Fruit fly (Drosophila melanogaster): ENCODE measurements around the gene CG4849.

CG4849 gene

DNA sequence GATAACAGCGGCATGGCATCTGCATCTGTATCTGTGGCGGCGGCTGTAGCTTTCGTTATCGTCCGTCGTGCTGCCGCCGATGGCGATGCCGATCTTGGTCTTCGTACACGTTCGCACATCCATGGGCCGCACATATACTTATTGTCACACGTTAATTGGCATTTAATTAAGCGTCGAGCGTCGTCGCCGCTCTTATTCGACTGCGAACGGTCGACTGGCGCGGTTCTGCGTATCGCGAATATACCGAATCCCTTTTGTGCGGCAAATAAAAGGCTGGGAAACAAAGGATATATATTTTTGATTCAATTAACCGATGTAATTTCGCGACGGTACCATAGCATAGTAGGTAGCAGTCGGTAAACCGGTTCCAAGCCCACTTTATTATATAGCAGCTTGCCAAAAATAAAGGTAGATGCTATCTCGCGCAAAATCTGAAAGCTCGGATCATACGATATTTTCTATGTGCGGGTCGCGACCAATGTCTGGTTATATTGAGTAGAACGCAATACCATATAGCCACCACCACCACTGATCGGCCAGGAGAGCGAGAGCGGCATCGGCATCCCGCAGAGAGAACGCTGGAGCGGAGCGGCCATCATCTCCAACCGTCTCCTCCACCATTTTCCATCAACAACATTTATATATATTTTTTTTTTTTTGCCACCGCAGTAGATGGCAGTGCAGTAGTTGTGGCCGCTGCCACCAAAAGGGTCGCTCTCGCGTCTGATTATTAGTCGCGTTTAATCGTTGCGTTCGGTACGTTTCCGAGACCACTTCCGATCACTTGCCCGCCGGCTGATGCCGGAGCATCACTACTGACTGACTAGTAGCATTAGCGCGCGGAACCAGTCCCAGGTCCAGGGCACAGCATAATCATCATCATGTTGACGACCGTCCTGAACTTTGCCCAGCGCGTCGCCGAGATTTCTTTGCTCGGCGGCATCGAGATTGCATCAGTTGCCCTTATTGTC lies 37.9 kb upstream of the CG4849 start, which contains the start of gene mino (continued):
- no peak for TF ChIP-seq sisA (GFP tag; IDR thresholded peaks at IDR 0.05)
- TF ChIP-seq CG12744 (GFP tag; optimal IDR thresholded peaks at IDR 0.05) = no peak
- no peak for TF ChIP-seq YL-1 (GFP tag; optimal IDR thresholded peaks at IDR 0.05)
- TF ChIP-seq ATbp (GFP tag; optimal IDR thresholded peaks at IDR 0.05) = no peak
- TF ChIP-seq schlank (tag; optimal IDR thresholded peaks at IDR 0.05) = peak; percentile 3
- no peak for TF ChIP-seq CG10321 (GFP tag; IDR thresholded peaks at IDR 0.05)
- TF ChIP-seq inv (GFP tag; IDR thresholded peaks at IDR 0.05; ENCODE audit: partially characterized antibody) = no peak
- TF ChIP-seq CG12236 (GFP tag; optimal IDR thresholded peaks at IDR 0.05) = no peak
- TF ChIP-seq CG9437 (GFP tag; optimal IDR thresholded peaks at IDR 0.05) = no peak
- peak; percentile 83 for TF ChIP-seq CG10543 (GFP tag; optimal IDR thresholded peaks at IDR 0.05)
- no peak for TF ChIP-seq crol (GFP tag; IDR thresholded peaks at IDR 0.05)
- TF ChIP-seq grn (GFP tag; optimal IDR thresholded peaks at IDR 0.05) = no peak
- TF ChIP-seq CG42726 (GFP tag; IDR thresholded peaks at IDR 0.05; ENCODE audit: partially characterized antibody) = no peak
- no peak for TF ChIP-seq Sin3A (optimal IDR thresholded peaks at IDR 0.05)
- no peak for TF ChIP-seq CG14441 (GFP tag; IDR thresholded peaks at IDR 0.05)
- TF ChIP-seq ase (GFP tag; IDR thresholded peaks at IDR 0.05) = no peak
- no peak for TF ChIP-seq Fer2 (tag; optimal IDR thresholded peaks at IDR 0.05)
- TF ChIP-seq CG16815 (GFP tag; optimal IDR thresholded peaks at IDR 0.05) = no peak
- no peak for TF ChIP-seq Oli (tag; optimal IDR thresholded peaks at IDR 0.05)
- no peak for TF ChIP-seq CG3847 (GFP tag; IDR thresholded peaks at IDR 0.05)
- TF ChIP-seq CG7987 (GFP tag; optimal IDR thresholded peaks at IDR 0.05) = peak; percentile 67
- TF ChIP-seq CG34422 (GFP tag; IDR thresholded peaks at IDR 0.05) = peak; percentile 21; the same call in 1 of the 3 replicates
- TF ChIP-seq chif (GFP tag; optimal IDR thresholded peaks at IDR 0.05) = no peak
- peak; percentile 38 for TF ChIP-seq CG6765 (GFP tag; optimal IDR thresholded peaks at IDR 0.05)
- TF ChIP-seq row (GFP tag; IDR thresholded peaks at IDR 0.05) = no peak
- no peak for TF ChIP-seq tgo (GFP tag; IDR thresholded peaks at IDR 0.05)
- 0 out of 2 replicates have a peak, but pooled peaks have one; percentile 6 for TF ChIP-seq CG43689 (GFP tag; IDR thresholded peaks at IDR 0.05)
- TF ChIP-seq nerfin-1 (tag; optimal IDR thresholded peaks at IDR 0.05) = no peak
- no peak for TF ChIP-seq Oaz (GFP tag; IDR thresholded peaks at IDR 0.05)
- no peak for TF ChIP-seq vnd (GFP tag; IDR thresholded peaks at IDR 0.05; ENCODE audit: partially characterized antibody)
- TF ChIP-seq CG31441 (GFP tag; IDR thresholded peaks at IDR 0.05) = no peak
- TF ChIP-seq bowl (GFP tag; IDR thresholded peaks at IDR 0.05) = no peak
- peak; percentile 7 for TF ChIP-seq CG18599 (GFP tag; optimal IDR thresholded peaks at IDR 0.05)
- no peak for TF ChIP-seq mam (GFP tag; optimal IDR thresholded peaks at IDR 0.05)
- TF ChIP-seq gcm2 (GFP tag; optimal IDR thresholded peaks at IDR 0.05) = no peak
- TF ChIP-seq CG12942 (GFP tag; optimal IDR thresholded peaks at IDR 0.05) = no peak
- no peak for TF ChIP-seq E2f1 (GFP tag; IDR thresholded peaks at IDR 0.05)
- TF ChIP-seq Hsf (GFP tag; optimal IDR thresholded peaks at IDR 0.05) = no peak
- TF ChIP-seq CG12104 (GFP tag; optimal IDR thresholded peaks at IDR 0.05) = no peak
- TF ChIP-seq Dll (GFP tag; IDR thresholded peaks at IDR 0.05; ENCODE audit: partially characterized antibody) = 0 out of 4 replicates have a peak, but pooled peaks have one; percentile 10
- TF ChIP-seq Atf6 (GFP tag; IDR thresholded peaks at IDR 0.05) = no peak
- no peak for TF ChIP-seq MTF-1 (GFP tag; optimal IDR thresholded peaks at IDR 0.05; ENCODE audit: borderline replicate concordance)
- TF ChIP-seq Hr3 (GFP tag; optimal IDR thresholded peaks at IDR 0.05) = no peak
- no peak for TF ChIP-seq CG1602 (GFP tag; optimal IDR thresholded peaks at IDR 0.05)
- no peak for TF ChIP-seq NC2α (GFP tag; optimal IDR thresholded peaks at IDR 0.05)
- TF ChIP-seq odd (GFP tag; optimal IDR thresholded peaks at IDR 0.05) = no peak
- TF ChIP-seq HLH3B (GFP tag; IDR thresholded peaks at IDR 0.05) = no peak
- no peak for TF ChIP-seq slou (GFP tag; optimal IDR thresholded peaks at IDR 0.05)
- TF ChIP-seq CG6813 (GFP tag; optimal IDR thresholded peaks at IDR 0.05) = no peak
- TF ChIP-seq chn (GFP tag; optimal IDR thresholded peaks at IDR 0.05) = no peak
